Worm (Caenorhabditis elegans) whole organism, late embryonic: ENCODE results near the gene ufd-1.

Source experiments
- K02D7.2 ChIP-seq: sonication (generic microtip); optimal IDR thresholded peaks from 2 replicates; lab custom pipeline; 2017; ENCODE audit warnings: mild to moderate bottlenecking, missing genetic modification characterization, missing compliant biosample characterization
- ama-1 ChIP-seq: fragments of 150-350 bp; optimal IDR thresholded peaks from 2 replicates; lab custom pipeline; 2014
- ceh-24 ChIP-seq: sonication (generic microtip); optimal IDR thresholded peaks from 2 replicates; lab custom pipeline; 2016; ENCODE audit warnings: mild to moderate bottlenecking, missing genetic modification characterization, missing compliant biosample characterization
- ceh-34 ChIP-seq: sonication (generic microtip); optimal IDR thresholded peaks from 2 replicates; lab custom pipeline; 2016; ENCODE audit warnings: mild to moderate bottlenecking, missing genetic modification characterization, missing compliant biosample characterization
- ceh-45 ChIP-seq: fragments of 200-800 bp; sonication (Bioruptor generic); IDR thresholded peaks from 2 replicates; pipeline ENCODE4 v1.3.6; 2022; ENCODE audit warnings: missing genetic modification reagents, missing genetic modification characterization, missing compliant biosample characterization
- ceh-9 ChIP-seq: sonication (generic microtip); optimal IDR thresholded peaks from 2 replicates; lab custom pipeline; 2016; ENCODE audit warnings: mild to moderate bottlenecking, missing genetic modification characterization, inconsistent platforms, missing compliant biosample characterization
- dmd-4 ChIP-seq: sonication (generic microtip); optimal IDR thresholded peaks from 2 replicates; lab custom pipeline; 2016; ENCODE audit warnings: borderline replicate concordance, missing genetic modification characterization, missing compliant biosample characterization
- elt-2 ChIP-seq: sonication (generic microtip); optimal IDR thresholded peaks from 2 replicates; lab custom pipeline; 2016; ENCODE audit warnings: missing genetic modification reagents, missing genetic modification characterization, missing compliant biosample characterization
- fax-1 ChIP-seq: sonication (generic microtip); optimal IDR thresholded peaks from 2 replicates; lab custom pipeline; 2016; ENCODE audit warnings: missing genotype, missing genetic modification characterization, missing compliant biosample characterization
- fkh-10 ChIP-seq: fragments of 150-350 bp; optimal IDR thresholded peaks from 2 replicates; lab custom pipeline; 2014; ENCODE audit warnings: missing biosample characterization, missing genetic modification reagents, missing genetic modification characterization
- lim-6 ChIP-seq: sonication (generic microtip); optimal IDR thresholded peaks from 2 replicates; lab custom pipeline; 2016; ENCODE audit warnings: missing genetic modification characterization, missing compliant biosample characterization
- lin-11 ChIP-seq: fragments of 200-800 bp; sonication (Bioruptor generic); optimal IDR thresholded peaks from 2 replicates; lab custom pipeline; 2018; ENCODE audit warnings: mild to moderate bottlenecking, missing genetic modification characterization, missing compliant biosample characterization
- mec-3 ChIP-seq: sonication (generic microtip); optimal IDR thresholded peaks from 2 replicates; lab custom pipeline; 2016; ENCODE audit warnings: borderline replicate concordance, missing genetic modification characterization, missing compliant biosample characterization
- nhr-11 ChIP-seq: fragments of 150-350 bp; optimal IDR thresholded peaks from 2 replicates; lab custom pipeline; 2014; ENCODE audit warnings: missing biosample characterization, missing genetic modification characterization
- odd-2 ChIP-seq: sonication (generic microtip); optimal IDR thresholded peaks from 2 replicates; lab custom pipeline; 2017; ENCODE audit warnings: antibody characterized with exemption, mild to moderate bottlenecking, missing genetic modification characterization, missing compliant biosample characterization
- pag-3 ChIP-seq: sonication (generic microtip); optimal IDR thresholded peaks from 2 replicates; lab custom pipeline; 2016; ENCODE audit warnings: missing compliant biosample characterization, missing genetic modification characterization, borderline replicate concordance
- pros-1 ChIP-seq: fragments of 150-350 bp; optimal IDR thresholded peaks from 2 replicates; lab custom pipeline; 2014; ENCODE audit warnings: missing biosample characterization, missing genetic modification reagents, missing genetic modification characterization
- rnt-1 ChIP-seq: sonication (generic microtip); optimal IDR thresholded peaks from 2 replicates; lab custom pipeline; 2016; ENCODE audit warnings: missing genetic modification characterization, missing compliant biosample characterization
- ztf-16 ChIP-seq: sonication (generic microtip); optimal IDR thresholded peaks from 2 replicates; lab custom pipeline; 2017; ENCODE audit warnings: missing genetic modification characterization, missing compliant biosample characterization

The ufd-1 gene

ce11 chrIV:12282873-12283272 is 47.8 kb downstream of the ufd-1 start, which contains the start of gene hpo-12:
Gene hpo-12 (plus strand): TSS chrIV:12283173.
- TF ChIP-seq ceh-45 (GFP tag; lab: Robert Waterston, UW) = no peak
- TF ChIP-seq ceh-34 = no peak
- no peak for TF ChIP-seq mec-3 (tag; lab: Kevin White, UChicago)
- TF ChIP-seq nhr-11 (tag; lab: Kevin White, UChicago) = no peak
- no peak for TF ChIP-seq ceh-24 (tag; lab: Kevin White, UChicago)
- no peak for TF ChIP-seq lim-6
- no peak for TF ChIP-seq odd-2 (tag; lab: Kevin White, UChicago)
- no peak for TF ChIP-seq elt-2 (tag; lab: Kevin White, UChicago)
- TF ChIP-seq lin-11 (tag; lab: Kevin White, UChicago) = no peak
- TF ChIP-seq pag-3 (tag; lab: Kevin White, UChicago) = no peak
- TF ChIP-seq ama-1 (lab: Kevin White, UChicago) = no peak
- no peak for TF ChIP-seq K02D7.2 (tag; lab: Kevin White, UChicago)
- no peak for TF ChIP-seq fkh-10 (GFP tag; lab: Kevin White, UChicago)
- no peak for TF ChIP-seq fax-1 (tag; lab: Kevin White, UChicago)

DNA sequence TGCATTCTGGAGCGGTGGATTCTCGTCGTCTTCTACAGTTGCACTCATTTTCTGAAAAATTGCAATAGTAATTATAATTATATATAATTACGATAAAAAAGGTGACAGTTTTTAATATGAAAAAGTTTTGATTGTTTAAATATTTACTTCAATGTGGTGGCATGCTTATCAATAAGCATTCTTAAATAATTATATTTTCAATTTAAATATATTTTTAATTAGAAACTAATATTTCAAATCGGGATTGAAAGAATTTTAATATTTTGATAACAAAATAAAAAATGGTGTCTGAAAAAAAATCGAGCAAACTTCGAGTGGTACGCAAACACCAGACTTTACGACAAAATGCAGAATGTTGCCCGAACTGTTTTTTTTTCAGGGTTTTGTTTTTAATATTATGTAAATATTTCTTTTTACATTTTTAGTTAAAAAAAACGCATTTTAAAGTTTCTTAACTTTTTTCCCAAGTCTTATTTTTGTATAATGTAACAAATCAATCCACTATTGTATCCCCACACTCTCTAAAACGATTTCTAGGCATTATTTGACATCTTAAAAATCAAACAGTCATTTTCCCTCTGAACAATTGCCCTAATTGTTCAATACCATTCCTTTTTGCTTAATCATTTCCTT is 48.4 kb downstream of the ufd-1 start, which contains the start of the genes C42C1.12 and C42C1.19:
TSS of gene C42C1.12 (minus strand) at position 51 of the 633 bp plus-strand sequence.
TSS of gene C42C1.19 (plus strand) at position 583 of the 633 bp plus-strand sequence.
- TF ChIP-seq rnt-1 (tag; lab: Kevin White, UChicago) (no peak), ceh-9 (tag; lab: Kevin White, UChicago) (no peak), dmd-4 (tag; lab: Kevin White, UChicago) (no peak), pros-1 (no peak), ztf-16 (tag; lab: Kevin White, UChicago) (no peak), mec-3 (tag; lab: Kevin White, UChicago) (no peak)
